Fruit fly (Drosophila melanogaster) whole organism, larva: Measurements from ENCODE around the gene loaf.

Source experiments
- noc ChIP-seq: fragments of 200-800 bp; sonication (Bioruptor generic); optimal IDR thresholded peaks from 3 replicates; lab custom pipeline; 2019; ENCODE audit warnings: missing biosample characterization, mild to moderate bottlenecking, missing genetic modification characterization, moderate library complexity

Gene loaf

DNA sequence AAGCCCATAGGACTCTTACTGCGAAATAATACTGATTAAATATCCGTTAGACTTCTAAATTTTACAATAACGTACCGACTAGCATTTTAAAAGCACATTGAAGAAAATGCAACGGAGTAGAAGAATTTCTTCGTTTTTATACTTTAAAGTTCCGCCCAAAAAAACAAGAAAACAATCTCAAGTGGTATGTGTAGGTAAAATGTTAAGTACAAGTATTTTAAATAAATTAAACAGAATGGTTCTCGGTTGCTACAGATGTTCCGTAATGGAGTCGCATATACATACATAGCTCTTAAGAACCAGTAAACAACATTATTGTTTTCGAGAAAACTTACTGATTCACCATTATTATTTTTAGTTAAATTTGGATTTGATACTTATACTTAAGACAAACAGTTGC lies 6.1 kb upstream of the loaf start, which contains the start of gene Muc68D:
Gene Muc68D (minus strand): TSS at position 101 of the 400 bp plus-strand sequence.
- no peak for TF ChIP-seq noc

DNA sequence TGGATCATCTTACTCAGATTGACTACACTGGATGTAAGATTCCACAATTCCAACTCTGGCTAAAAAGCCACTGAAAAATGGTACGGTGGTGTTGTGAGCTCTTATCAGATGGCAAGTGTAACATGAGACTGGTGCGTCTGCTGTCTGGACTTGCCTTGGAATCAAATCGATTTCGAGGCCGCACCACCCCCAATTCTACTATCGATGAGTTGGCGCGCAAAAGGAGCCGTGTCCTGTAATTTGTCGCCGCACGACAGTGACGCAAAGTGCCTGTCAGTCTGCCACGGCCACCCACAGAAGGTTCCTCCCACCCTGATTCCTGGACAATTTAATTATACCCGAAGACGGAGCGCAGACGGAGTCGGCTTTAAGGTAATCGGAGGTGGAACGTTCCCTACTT lies 581 bp upstream of the loaf start:
- no peak for TF ChIP-seq noc

DNA sequence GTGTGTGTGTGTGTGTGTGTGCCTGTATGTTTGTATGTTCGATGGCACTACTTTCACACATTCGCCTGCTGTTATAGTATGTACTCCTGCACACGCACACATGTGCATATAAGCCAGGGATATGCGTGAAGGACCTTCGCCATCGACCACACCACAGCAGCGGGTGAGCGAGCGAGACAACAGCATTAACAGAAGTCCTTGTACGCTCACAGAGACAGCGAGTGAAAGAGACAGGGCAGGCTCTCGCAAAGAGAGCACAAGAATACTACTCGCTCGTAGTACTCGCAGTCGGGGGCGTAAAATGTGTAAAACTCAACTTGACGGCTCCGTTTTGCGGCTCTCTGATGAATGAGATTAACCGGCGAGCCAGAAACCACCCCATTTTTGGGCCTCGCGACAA lies 1.1 kb downstream of the loaf start:
- TF ChIP-seq noc: no peak

DNA sequence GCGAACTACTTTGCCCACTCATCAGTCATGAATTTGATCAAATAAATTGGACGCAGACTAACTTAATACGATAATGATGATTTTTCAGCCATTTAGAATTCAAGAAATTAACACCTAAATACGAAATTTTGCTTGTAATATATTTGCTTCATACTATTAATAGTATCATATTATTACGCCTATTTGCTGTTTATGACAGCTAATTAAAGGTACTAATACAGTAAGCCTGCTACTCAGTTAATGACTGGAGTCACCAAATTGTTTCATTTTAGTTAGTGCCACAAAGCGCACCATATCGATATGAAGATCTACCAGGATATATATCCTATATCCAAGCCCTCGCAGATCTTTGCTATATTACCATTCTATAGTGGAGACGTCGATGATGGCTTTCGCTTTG lies 15.0 kb downstream of the loaf start, which contains the start of gene Gr68a:
Gene Gr68a (plus strand): TSS at position 301 of the 400 bp plus-strand sequence.
- TF ChIP-seq noc: no peak

DNA sequence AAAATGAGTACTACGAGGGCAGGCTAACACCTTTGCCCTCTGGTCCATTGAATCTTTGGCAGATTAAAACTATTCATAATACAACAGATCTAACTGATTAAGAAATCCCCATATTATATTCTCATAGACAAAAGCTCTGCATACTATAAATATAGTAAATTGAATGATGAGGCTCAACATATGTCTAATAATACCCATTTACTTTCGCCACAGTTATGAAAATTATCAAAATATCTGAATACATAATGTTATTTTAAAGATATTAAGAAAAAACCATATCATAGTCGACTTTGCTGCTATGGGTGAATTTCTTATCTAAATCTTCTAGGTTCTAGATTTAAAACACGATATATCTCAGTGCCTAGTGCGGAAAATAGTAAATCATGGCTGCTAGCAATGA lies 34.1 kb downstream of the loaf start, which contains the start of gene CG32087:
Gene CG32087 (plus strand): TSS at position 301 of the 400 bp plus-strand sequence.
- no peak for TF ChIP-seq noc

DNA sequence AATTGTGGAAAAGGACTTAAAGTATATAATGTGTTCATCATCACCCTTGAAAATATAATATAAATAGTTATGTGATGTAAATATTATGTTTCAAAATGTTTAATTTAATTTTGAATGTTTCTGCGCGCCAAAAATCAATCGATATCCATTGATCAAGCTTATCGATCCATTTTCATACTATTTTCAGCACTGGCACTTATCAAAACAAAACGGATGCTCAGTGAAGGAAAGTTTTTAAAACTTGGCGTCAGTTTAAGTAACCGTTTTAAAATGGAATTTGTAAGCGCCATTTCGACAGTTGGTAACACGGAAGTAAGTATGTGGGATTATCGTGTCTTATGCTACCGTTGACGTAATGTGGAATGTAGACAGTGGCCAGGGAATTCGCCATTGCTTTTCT lies 37.8 kb downstream of the loaf start, which contains the start of gene sunn:
Gene sunn (plus strand): TSS at position 202 of the 400 bp plus-strand sequence.
- no peak for TF ChIP-seq noc

DNA sequence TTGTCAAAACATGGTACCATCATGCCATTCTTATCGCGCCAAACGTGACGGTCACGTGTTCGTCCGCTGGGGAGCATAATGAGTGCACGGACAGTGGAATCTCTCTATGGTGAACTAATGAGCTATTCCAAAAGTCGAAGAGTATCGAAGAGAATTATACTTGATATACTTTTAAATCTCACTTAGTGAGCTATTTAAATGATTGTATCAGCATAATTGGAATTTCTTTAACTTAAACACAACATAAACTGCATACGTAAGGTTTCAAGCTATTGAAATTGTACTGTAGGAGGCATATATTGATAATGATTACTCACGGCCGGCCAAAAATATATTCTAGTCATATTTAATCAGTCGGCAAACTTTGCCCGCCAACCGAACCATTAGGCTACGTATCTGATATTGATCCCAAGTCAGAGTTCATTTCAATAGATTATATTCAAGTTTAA lies 44.5 kb downstream of the loaf start:
- peak; percentile 83 for TF ChIP-seq noc

DNA sequence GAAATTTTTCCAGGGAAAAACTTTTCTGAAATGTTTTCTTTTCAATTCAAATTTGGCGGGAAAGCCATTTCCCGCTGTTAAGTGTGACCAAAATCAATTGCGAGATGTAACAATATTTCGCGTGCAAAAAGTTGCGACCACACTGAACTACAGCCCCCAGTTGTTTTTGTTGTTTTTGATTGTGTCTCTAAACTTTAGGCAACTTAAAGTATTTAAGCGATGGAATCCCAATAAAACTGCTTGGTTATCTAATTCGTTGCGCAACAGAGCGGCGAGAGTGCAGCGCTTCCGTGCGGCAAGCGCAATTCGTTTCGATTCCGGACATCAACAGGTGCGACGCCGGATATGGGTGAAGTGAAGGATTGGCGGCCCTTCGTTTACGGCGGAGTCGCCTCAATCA lies 45.2 kb downstream of the loaf start, which contains the start of gene Bmcp:
Gene Bmcp (plus strand): TSS at position 155 of the 400 bp plus-strand sequence.
- no peak for TF ChIP-seq noc

DNA sequence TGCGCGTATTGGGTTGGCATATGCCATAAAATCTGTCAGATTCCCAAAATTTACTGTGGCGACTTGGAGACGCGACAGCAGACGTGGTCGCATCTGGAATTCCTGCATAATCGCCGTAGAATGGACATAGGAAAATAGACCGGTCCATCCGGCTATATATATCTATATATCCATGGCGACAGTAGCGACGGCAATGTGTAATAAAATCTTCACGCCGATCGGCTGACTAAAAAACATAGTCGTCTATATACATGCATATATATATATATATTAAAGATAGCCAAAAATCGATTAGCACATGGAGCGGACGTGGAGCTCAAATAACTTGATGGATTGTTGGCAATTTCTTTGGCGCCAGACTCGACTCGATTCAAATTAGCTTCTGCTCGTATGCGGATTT lies 48.0 kb downstream of the loaf start:
- no peak for TF ChIP-seq noc

DNA sequence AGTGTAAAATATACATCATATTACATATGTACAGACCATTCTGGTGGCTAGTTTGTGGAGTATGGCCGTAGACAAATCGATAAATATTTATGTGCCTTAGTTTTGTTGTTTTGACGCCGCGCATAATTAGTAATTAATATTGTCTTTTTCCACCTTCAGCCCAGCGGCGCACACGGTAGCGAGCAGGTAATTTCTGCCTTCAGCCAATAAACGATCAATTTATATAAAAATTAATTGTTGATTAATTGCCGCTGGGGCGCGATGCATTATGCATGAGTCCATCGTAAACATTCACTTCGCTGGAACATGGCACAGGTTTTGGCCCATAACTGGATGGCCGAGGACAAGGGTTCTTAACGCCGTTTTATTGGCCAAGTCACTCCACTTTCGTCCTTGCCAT lies 48.7 kb downstream of the loaf start:
- no peak for TF ChIP-seq noc

DNA sequence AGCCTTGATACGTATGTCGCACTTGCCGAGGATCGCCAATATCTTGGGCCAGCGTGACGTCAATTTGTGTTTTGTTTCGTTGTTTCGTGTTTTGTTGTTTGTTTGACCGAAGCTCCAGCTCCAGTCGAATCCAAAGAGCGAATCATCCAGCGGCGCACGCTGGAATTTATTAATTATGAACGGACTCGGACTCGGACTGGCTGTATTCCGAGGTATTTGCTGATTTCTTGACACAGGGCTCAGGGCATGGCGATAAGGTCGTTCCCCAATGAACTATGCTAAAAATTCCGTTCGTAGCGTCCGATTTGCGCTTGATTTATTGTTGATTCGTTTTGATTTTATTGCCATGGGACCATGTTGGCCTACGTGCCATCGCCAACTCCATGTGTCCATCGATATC lies 49.1 kb downstream of the loaf start:
- TF ChIP-seq noc: no peak

DNA sequence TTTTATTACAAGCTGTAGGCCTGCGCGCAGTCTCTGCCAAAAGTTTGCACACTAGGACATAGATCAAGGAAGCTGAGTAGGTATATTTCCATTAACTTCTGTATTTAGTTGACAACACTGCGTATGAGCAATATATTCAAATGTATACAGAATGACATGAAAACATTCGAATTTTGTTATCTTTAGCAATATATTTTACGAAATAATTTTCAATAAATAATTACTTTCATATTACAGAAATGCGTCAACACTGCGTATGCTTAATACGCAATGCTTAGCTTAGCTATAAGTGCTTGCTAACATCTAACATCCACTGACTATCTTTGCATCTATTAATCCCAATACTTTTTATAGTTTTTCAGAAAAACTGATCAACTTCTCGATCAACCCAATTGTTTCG lies 49.6 kb downstream of the loaf start:
- no peak for TF ChIP-seq noc

DNA sequence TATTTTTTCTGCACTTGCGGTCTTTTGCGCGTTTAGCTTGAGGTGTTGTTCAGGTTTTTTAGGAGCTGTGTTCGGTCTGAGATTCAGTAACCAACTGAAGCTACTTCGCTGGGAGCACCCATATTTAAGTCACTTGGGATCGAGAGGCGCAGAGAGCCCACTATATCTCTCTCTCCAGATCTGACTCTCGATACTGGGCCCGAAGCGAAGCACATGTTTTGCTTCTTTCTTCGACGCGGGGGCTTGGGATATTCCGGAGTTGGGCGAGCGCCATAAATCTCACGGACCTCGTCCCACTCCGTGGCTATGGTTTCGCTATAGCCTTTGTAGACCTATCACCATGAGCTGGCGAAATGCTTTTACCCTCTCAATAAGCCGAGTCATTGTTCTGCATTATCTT lies 50.8 kb downstream of the loaf start, which contains the start of gene CG14132:
Gene CG14132 (minus strand): TSS at position 99 of the 400 bp plus-strand sequence.
- no peak for TF ChIP-seq noc

DNA sequence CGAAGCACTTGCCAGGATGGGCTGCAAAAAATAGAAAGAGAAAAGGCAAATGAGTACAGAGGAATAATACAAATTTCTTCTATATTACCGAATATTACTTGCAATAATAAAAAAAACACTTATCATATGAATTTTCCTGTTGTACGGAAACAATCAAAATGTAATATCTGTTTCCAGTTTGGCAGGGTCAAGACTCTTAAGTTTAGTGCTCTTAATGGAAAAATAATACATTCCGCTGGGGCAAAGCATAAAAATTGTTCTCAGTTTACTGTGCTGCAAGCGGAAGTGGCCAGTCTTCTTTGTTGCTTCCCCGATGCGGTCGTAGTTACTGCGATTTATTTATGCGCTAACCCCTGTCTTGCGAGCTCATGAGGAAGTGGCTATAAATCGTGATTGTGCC lies 53.1 kb downstream of the loaf start:
- no peak for TF ChIP-seq noc

DNA sequence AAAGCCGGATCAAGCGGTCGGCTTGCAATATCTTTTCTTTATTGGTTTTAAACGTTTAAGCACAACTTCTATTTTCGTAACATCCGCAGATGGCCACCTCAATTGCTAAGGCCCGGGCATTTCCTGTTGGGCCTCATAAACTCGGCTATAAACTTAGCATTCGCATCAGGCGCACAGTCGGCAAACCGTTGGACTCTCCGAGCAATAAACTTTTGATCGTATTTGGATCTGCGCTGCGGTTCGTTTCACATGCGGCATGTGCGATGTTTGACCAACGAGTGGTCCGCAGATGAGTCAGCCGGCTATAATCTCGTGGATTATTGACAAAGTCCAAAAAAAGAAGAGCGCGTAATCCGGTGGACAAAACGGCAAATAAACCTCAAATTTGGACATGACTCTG lies 54.2 kb downstream of the loaf start:
- no peak for TF ChIP-seq noc

DNA sequence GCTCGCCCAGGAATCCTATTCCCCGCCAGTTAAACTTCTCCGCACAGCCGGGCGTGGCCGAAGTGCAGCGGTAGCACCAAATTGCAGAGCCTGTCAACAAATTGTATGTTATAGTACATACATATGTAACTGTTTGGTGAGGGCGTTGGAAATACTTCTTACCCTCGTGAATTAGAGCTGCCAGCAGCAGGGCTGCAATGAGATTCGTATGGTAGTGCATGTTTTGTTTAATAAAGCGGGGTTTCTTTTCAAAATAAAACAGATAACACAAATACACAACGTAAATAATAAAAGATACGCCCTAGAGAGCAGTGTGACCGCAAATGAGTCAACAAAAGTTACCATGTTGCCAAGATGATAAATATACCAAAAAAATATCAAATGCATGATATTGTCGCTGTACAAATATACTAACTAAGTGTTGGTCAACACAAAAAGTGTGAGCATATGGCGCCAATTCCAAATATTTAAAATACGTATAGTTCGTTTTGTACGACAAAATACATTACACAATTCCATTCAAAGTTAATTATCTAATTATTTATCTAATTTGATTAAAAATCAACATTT lies 54.8 kb downstream of the loaf start, which contains the start of gene crim:
Gene crim (minus strand): TSS at position 328 of the 570 bp plus-strand sequence.
- no peak for TF ChIP-seq noc

DNA sequence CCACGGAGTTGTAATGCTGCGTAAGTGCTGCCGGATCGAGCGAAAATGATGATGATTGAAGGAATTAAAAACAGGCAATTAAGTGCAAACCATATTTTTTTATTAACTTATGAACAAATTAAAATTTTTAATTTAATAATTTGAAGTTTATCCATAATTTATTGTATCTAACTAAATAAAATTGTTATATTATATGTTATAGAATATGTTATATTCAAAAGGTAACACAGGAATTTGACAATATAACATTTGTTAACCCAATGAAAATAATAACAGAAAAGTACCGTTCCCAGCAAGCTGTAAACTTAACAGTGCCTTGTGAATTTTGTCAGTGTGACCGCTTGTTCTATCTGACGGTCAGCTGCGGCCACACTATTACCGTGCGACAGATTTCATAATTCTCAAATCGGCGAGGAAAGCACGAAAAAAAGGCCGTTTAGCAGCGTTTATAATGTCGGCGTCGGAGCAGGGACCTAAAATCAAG lies 57.3 kb downstream of the loaf start, which contains the start of the genes Ccdc56 and mtTFB1:
Gene Ccdc56 (plus strand): TSS at position 347 of the 484 bp plus-strand sequence.
Gene mtTFB1 (plus strand): TSS at position 347 of the 484 bp plus-strand sequence.
- TF ChIP-seq noc: no peak

DNA sequence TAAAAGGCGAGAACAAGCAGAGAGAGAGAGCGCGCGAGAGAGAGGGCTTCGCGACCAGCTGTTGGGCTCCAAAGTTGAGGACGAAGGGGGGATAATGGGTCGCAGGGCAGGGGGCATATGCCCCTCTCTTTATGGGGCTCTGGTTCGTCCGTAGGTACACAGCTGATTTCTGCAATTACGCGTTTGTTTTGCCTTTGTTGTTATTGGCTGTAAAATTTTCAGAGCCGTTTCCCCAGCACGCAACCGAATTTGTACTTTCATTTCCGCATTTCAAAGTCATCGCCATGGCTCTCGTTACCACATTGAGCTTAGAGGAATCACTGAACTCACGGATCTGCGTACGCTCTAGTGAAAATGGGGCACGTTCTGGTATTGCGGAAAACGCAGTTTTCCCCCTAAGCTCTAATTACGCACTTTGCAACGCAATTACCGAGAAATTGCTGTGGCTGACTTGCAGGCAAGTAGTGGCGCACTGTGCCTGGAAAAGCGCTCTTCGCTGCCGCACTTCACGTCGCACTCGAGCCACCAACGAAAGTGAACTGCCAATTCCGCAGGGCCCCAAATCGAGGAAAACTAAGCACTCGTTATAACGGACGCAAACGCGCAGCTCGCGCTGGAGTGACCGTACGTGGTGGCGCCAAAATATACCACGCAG lies 57.9 kb downstream of the loaf start, which contains the start of gene CG11658:
Gene CG11658 (minus strand): TSS at position 576 of the 655 bp plus-strand sequence.
- TF ChIP-seq noc: peak; percentile 12
